Worm (Caenorhabditis elegans) whole organism, L1 larva: ENCODE results near the gene C17H11.6.

Experiments used
- F16B12.6 ChIP-seq: fragments of 150-350 bp; optimal IDR thresholded peaks from 2 replicates; lab custom pipeline; 2014; ENCODE audit warnings: missing biosample characterization, missing genetic modification characterization
- nhr-47 ChIP-seq: sonication (generic microtip); optimal IDR thresholded peaks from 2 replicates; lab custom pipeline; 2016; ENCODE audit warnings: mild to moderate bottlenecking, missing genetic modification characterization, moderate library complexity, missing compliant biosample characterization

ce11 chrX:8224916-8225315, 21.3 kb upstream of the C17H11.6 start, which contains the start of gene K02A6.2:
- TF ChIP-seq nhr-47 (tag; lab: Kevin White, UChicago) (no peak), F16B12.6 (tag; lab: Kevin White, UChicago) (no peak)
